Worm (Caenorhabditis elegans) whole organism, late embryonic: Measurements from ENCODE around the gene exos-4.2.

Experiments
- C08G9.2 ChIP-seq: sonication (generic microtip); optimal IDR thresholded peaks from 2 replicates; lab custom pipeline; 2016; ENCODE audit warnings: mild to moderate bottlenecking, missing genetic modification characterization, moderate library complexity, missing compliant biosample characterization
- F13H6.1 ChIP-seq: sonication (generic microtip); optimal IDR thresholded peaks from 2 replicates; lab custom pipeline; 2016; ENCODE audit warnings: missing genetic modification characterization, missing compliant biosample characterization
- K02D7.2 ChIP-seq: sonication (generic microtip); optimal IDR thresholded peaks from 2 replicates; lab custom pipeline; 2017; ENCODE audit warnings: mild to moderate bottlenecking, missing genetic modification characterization, missing compliant biosample characterization
- K09A11.1 ChIP-seq: sonication (generic microtip); optimal IDR thresholded peaks from 2 replicates; lab custom pipeline; 2017; ENCODE audit warnings: antibody characterized with exemption, mild to moderate bottlenecking, missing genetic modification characterization, missing compliant biosample characterization; ENCODE audit not compliant: insufficient read depth
- T23F11.4 ChIP-seq: fragments of 200-800 bp; sonication (Bioruptor generic); optimal IDR thresholded peaks from 2 replicates; lab custom pipeline; 2018; ENCODE audit warnings: mild to moderate bottlenecking, missing genetic modification characterization, missing compliant biosample characterization
- ama-1 ChIP-seq: fragments of 150-350 bp; optimal IDR thresholded peaks from 2 replicates; lab custom pipeline; 2014
- ceh-14 ChIP-seq: sonication (generic microtip); optimal IDR thresholded peaks from 2 replicates; lab custom pipeline; 2016; ENCODE audit warnings: missing genotype, missing genetic modification characterization, missing compliant biosample characterization
- ceh-18 ChIP-seq: sonication (generic microtip); optimal IDR thresholded peaks from 2 replicates; lab custom pipeline; 2016; ENCODE audit warnings: missing genetic modification characterization, missing compliant biosample characterization
- ceh-22 ChIP-seq: sonication (generic microtip); optimal IDR thresholded peaks from 2 replicates; lab custom pipeline; 2017; ENCODE audit warnings: missing biosample characterization, missing genetic modification characterization
- ceh-24 ChIP-seq: sonication (generic microtip); optimal IDR thresholded peaks from 2 replicates; lab custom pipeline; 2016; ENCODE audit warnings: mild to moderate bottlenecking, missing genetic modification characterization, missing compliant biosample characterization
- ceh-45 ChIP-seq: fragments of 200-800 bp; sonication (Bioruptor generic); IDR thresholded peaks from 2 replicates; pipeline ENCODE4 v1.3.6; 2022; ENCODE audit warnings: missing genetic modification reagents, missing genetic modification characterization, missing compliant biosample characterization
- ceh-6 ChIP-seq: fragments of 200-800 bp; sonication (Bioruptor generic); optimal IDR thresholded peaks from 2 replicates; lab custom pipeline; 2018; ENCODE audit warnings: mild to moderate bottlenecking, missing genetic modification characterization, missing compliant biosample characterization
- ceh-9 ChIP-seq: sonication (generic microtip); optimal IDR thresholded peaks from 2 replicates; lab custom pipeline; 2016; ENCODE audit warnings: mild to moderate bottlenecking, missing genetic modification characterization, inconsistent platforms, missing compliant biosample characterization
- che-1 ChIP-seq: sonication (generic microtip); optimal IDR thresholded peaks from 2 replicates; lab custom pipeline; 2016; ENCODE audit warnings: mild to moderate bottlenecking, missing genetic modification characterization, missing compliant biosample characterization
- dve-1 ChIP-seq: sonication (generic microtip); optimal IDR thresholded peaks from 2 replicates; lab custom pipeline; 2017; ENCODE audit warnings: antibody characterized with exemption, mild to moderate bottlenecking, missing genetic modification characterization, missing compliant biosample characterization
- elt-2 ChIP-seq: sonication (generic microtip); optimal IDR thresholded peaks from 2 replicates; lab custom pipeline; 2016; ENCODE audit warnings: missing genetic modification reagents, missing genetic modification characterization, missing compliant biosample characterization
- elt-4 ChIP-seq: sonication (generic microtip); optimal IDR thresholded peaks from 2 replicates; lab custom pipeline; 2016; ENCODE audit warnings: missing genetic modification characterization, missing compliant biosample characterization
- fkh-10 ChIP-seq: fragments of 150-350 bp; optimal IDR thresholded peaks from 2 replicates; lab custom pipeline; 2014; ENCODE audit warnings: missing biosample characterization, missing genetic modification reagents, missing genetic modification characterization
- fkh-6 ChIP-seq: sonication (generic microtip); optimal IDR thresholded peaks from 2 replicates; lab custom pipeline; 2016; ENCODE audit warnings: missing genetic modification characterization, missing compliant biosample characterization
- hlh-6 ChIP-seq: sonication (generic microtip); optimal IDR thresholded peaks from 2 replicates; lab custom pipeline; 2016; ENCODE audit warnings: missing genotype, missing genetic modification characterization, missing compliant biosample characterization
- lim-6 ChIP-seq: sonication (generic microtip); optimal IDR thresholded peaks from 2 replicates; lab custom pipeline; 2016; ENCODE audit warnings: missing genetic modification characterization, missing compliant biosample characterization
- madf-2 ChIP-seq: sonication (generic microtip); optimal IDR thresholded peaks from 2 replicates; lab custom pipeline; 2017; ENCODE audit warnings: missing genetic modification characterization, missing compliant biosample characterization
- mec-3 ChIP-seq: sonication (generic microtip); optimal IDR thresholded peaks from 2 replicates; lab custom pipeline; 2016; ENCODE audit warnings: borderline replicate concordance, missing genetic modification characterization, missing compliant biosample characterization
- nfya-1 ChIP-seq: sonication (generic microtip); optimal IDR thresholded peaks from 2 replicates; lab custom pipeline; 2017; ENCODE audit warnings: missing genetic modification characterization, mild to moderate bottlenecking, missing compliant biosample characterization, antibody characterized with exemption, moderate library complexity
- nhr-11 ChIP-seq: fragments of 150-350 bp; optimal IDR thresholded peaks from 2 replicates; lab custom pipeline; 2014; ENCODE audit warnings: missing biosample characterization, missing genetic modification characterization
- nhr-232 ChIP-seq: sonication (generic microtip); optimal IDR thresholded peaks from 2 replicates; lab custom pipeline; 2016; ENCODE audit warnings: missing genetic modification characterization, missing compliant biosample characterization
- npax-4 ChIP-seq: sonication (generic microtip); optimal IDR thresholded peaks from 2 replicates; lab custom pipeline; 2016; ENCODE audit warnings: missing genetic modification characterization, missing compliant biosample characterization
- pax-1 ChIP-seq: fragments of 150-350 bp; optimal IDR thresholded peaks from 2 replicates; lab custom pipeline; 2014; ENCODE audit warnings: missing biosample characterization, missing genetic modification characterization
- pqm-1 ChIP-seq: sonication (generic microtip); optimal IDR thresholded peaks from 2 replicates; lab custom pipeline; 2016; ENCODE audit warnings: missing genetic modification characterization, missing compliant biosample characterization
- ref-2 ChIP-seq: sonication (generic microtip); optimal IDR thresholded peaks from 2 replicates; lab custom pipeline; 2016; ENCODE audit warnings: missing genetic modification characterization, missing compliant biosample characterization
- sdc-2 ChIP-seq: sonication (generic microtip); optimal IDR thresholded peaks from 2 replicates; lab custom pipeline; 2016; ENCODE audit warnings: missing genotype, missing genetic modification characterization, missing compliant biosample characterization
- syd-9 ChIP-seq: sonication (generic microtip); optimal IDR thresholded peaks from 2 replicates; lab custom pipeline; 2016; ENCODE audit warnings: mild to moderate bottlenecking, missing genetic modification characterization, moderate library complexity, missing compliant biosample characterization
- ttx-3 ChIP-seq: sonication (generic microtip); optimal IDR thresholded peaks from 2 replicates; lab custom pipeline; 2016; ENCODE audit warnings: missing genetic modification reagents, missing genetic modification characterization, missing compliant biosample characterization
- unc-3 ChIP-seq, 2 experiments: fragments of 200-800 bp in 1 of 2; sonication (Bioruptor generic) in 1 of 2; sonication (generic microtip) in 1 of 2; conservative IDR thresholded peaks in 1 of 2; optimal IDR thresholded peaks in 1 of 2; 2 replicates each; pipeline versions ENCODE4 v1.3.6 to Lab custom; 2016 to 2022; ENCODE audit warnings: missing compliant biosample characterization in 2 of 2, missing genetic modification characterization in 2 of 2, missing genetic modification reagents in 1 of 2
- unc-42 ChIP-seq: sonication (generic microtip); optimal IDR thresholded peaks from 2 replicates; lab custom pipeline; 2016; ENCODE audit warnings: missing genotype, missing genetic modification characterization, missing compliant biosample characterization
- unc-55 ChIP-seq: sonication (generic microtip); optimal IDR thresholded peaks from 2 replicates; lab custom pipeline; 2017; ENCODE audit warnings: missing biosample characterization, missing genetic modification reagents, missing genetic modification characterization
- ztf-16 ChIP-seq: sonication (generic microtip); optimal IDR thresholded peaks from 2 replicates; lab custom pipeline; 2017; ENCODE audit warnings: missing genetic modification characterization, missing compliant biosample characterization

The exos-4.2 gene

DNA sequence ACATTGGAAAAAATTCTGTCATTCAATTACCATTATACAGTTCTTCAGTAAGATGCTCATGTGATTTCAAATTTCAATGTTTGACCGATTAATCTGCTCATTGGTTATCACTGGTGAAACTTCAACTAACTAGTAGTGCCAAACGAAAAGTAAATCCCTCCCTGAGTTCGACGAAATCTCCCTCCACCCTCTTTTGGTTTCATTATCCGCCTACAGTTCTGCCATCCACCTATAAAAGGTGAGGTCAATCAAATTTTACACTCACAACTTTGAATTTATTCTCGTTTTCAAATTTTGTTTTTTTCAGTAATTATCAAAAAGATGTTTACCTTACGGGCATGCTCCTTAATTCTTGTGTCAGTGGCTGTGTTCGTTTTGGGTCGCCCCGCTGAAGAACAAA, 17.4 kb upstream of the exos-4.2 start, which contains the start of gene far-8:
TSS of gene far-8 (plus strand) at position 301 of the 400 bp plus-strand sequence.
- TF ChIP-seq ttx-3 (no peak), ama-1 (lab: Kevin White, UChicago) (no peak), ceh-14 (tag; lab: Kevin White, UChicago) (no peak), unc-55 (GFP tag; lab: Kevin White, UChicago) (no peak), ceh-9 (tag; lab: Kevin White, UChicago) (no peak), ceh-18 (tag; lab: Kevin White, UChicago) (no peak), npax-4 (tag; lab: Kevin White, UChicago) (no peak)
- TF ChIP-seq, all 69 proteins: peak for 0

DNA sequence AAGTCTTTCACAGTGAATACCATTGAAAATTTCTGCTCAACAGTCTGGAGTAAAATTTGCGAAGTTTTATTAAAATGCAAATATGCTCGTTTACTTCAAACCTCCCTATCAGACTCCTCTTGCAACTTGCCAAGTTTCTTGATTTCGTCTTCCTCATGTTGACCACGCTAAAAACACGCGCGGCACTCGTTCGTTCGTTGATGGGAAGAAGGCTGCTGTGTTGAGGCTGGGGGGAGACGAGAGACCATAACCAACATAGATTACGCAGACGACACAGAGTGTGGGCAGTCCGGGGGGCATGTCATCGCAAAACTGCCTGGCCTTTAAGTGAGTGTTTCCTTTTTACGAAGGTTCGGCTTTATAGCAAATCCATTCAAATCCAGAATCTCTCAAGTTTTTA, 16.0 kb upstream of the exos-4.2 start:
- TF ChIP-seq ztf-16 (tag; lab: Kevin White, UChicago) (no peak), fkh-6 (tag; lab: Kevin White, UChicago) (peak; percentile 16), nfya-1 (tag; lab: Kevin White, UChicago) (peak; percentile 31)

DNA sequence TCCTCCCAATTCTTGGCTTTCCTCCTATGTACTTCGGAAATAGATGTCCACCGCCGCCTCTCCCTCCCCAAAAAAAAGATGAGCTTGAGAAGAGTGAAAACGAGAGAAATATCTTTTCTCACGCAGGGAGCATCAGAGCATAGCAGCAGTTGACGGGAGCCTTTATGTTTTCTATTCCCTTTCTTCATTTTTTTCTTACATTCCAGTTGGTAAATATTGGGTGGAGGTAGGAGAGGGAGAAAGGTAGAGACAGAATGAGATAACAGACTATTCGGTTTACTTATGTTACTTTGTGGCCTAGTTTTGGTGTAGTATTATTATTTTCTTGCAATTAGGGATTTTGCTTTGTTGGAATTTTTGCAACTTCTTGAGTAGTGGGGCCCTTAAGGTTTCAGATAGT, 15.4 kb upstream of the exos-4.2 start:
- TF ChIP-seq elt-4 (tag; lab: Kevin White, UChicago) = no peak

DNA sequence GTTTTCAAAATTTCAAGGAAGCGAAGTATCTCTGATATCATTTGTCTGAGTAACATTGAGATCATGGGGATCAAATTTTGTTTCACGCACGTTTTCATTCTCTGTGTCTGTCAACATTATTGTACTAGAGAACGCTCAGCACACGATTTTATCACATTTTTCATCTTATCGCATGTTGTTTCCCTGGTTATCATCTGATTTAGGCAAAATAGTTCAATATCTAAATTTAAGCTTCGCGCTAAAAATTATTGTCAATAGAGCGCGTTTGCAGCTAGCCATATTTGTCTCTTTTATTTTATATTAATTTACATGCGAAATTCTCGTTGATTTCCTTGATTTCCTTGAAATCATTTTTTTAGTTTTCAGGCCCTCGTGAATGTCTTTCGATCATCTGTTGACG, 14.5 kb upstream of the exos-4.2 start, which contains the start of gene K02F3.2:
TSS of gene K02F3.2 (plus strand) at position 357 of the 400 bp plus-strand sequence.
- TF ChIP-seq pax-1 (tag; lab: Kevin White, UChicago) = peak; percentile 17
- no peak for TF ChIP-seq nfya-1 (tag; lab: Kevin White, UChicago)
- TF ChIP-seq fkh-6 (tag; lab: Kevin White, UChicago) = no peak
- no peak for TF ChIP-seq sdc-2 (tag; lab: Kevin White, UChicago)
- TF ChIP-seq T23F11.4 (GFP tag; lab: Kevin White, UChicago) = no peak
- TF ChIP-seq dve-1 (tag; lab: Kevin White, UChicago) = no peak
- TF ChIP-seq mec-3 = no peak
- TF ChIP-seq elt-2 (tag; lab: Kevin White, UChicago) = peak; percentile 73
- TF ChIP-seq elt-4 (tag; lab: Kevin White, UChicago) = no peak
- TF ChIP-seq madf-2 (tag; lab: Kevin White, UChicago) = no peak
- no peak for TF ChIP-seq nhr-11
- no peak for TF ChIP-seq unc-42

DNA sequence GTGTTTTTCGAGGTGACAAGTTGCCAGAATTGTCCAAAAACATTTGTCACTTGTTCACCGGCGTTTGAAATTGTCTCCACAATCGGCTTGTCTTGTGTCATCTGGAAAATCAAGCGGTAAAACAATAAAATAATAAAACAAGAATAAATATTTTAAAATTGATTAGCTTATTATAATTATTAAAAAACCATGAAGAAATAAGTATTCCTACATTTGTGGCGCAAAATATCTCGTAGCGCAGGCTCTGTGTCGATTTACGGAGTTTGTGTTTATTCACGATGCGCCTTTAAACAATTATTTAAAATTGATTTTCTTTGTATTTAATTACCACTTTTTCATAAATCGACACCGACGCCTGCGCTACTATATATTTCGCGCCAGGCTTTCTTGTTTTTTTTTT, 7.7 kb upstream of the exos-4.2 start, which contains the start of gene moma-1:
TSS of gene moma-1 (minus strand) at position 101 of the 400 bp plus-strand sequence.
- TF ChIP-seq madf-2 (tag; lab: Kevin White, UChicago) (no peak), unc-55 (GFP tag; lab: Kevin White, UChicago) (no peak), ttx-3 (no peak), nhr-232 (tag; lab: Kevin White, UChicago) (no peak)

DNA sequence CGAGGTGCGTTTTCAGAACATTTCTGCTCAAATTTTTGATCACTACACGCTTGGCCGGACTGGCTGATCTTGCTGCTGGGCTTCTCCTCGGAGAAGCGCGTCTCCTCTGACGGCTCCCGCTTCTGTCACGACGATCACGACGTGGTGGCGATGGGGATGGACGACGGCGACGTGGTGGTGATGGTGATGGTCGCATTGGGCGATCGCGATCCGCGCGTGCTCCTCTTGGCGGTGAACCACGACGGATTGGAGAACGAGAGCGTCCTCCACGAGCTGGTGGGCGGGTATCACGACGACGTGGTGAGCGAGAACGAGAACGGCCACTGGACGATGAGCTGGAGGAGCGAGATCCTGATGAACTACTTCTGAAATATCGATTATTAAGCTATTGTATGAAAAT, 6.6 kb upstream of the exos-4.2 start:
- no peak for TF ChIP-seq ceh-6
- no peak for TF ChIP-seq ceh-22
- peak; percentile 8 for TF ChIP-seq C08G9.2 (tag; lab: Kevin White, UChicago)
- no peak for TF ChIP-seq nfya-1 (tag; lab: Kevin White, UChicago)
- TF ChIP-seq elt-4 (tag; lab: Kevin White, UChicago) = peak; percentile 66
- TF ChIP-seq K02D7.2 (tag; lab: Kevin White, UChicago) = no peak
- TF ChIP-seq, all 69 proteins: peak for 2

DNA sequence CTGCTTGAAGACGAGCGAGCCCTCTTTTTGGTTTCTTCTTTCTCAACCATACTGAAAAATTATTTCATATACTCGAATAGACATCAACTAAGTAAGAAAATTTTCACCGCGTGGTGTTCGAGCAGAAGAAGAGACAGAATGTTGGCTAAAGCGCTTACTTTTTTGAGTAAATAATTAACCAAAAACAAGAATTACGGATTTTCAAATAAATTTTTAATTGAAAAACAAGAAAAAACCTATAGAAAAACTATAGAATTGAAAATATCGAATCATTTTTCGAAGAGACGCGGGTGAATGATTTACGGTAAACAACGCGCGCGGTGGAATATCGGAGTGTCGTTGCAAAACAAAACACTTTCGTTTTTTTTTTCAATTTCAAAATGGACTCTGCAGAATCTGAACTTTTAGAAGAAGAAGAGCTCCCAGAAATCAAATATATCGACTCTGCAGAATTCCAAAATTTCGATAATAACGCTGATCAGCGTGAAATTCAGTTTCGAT, 6.1 kb upstream of the exos-4.2 start, which contains the start of the genes rnp-5 and tag-51:
TSS of gene rnp-5 (minus strand) at position 51 of the 501 bp plus-strand sequence.
TSS of gene tag-51 (plus strand) at position 363 of the 501 bp plus-strand sequence.
- TF ChIP-seq unc-55 (GFP tag; lab: Kevin White, UChicago) (no peak), ceh-24 (tag; lab: Kevin White, UChicago) (no peak), syd-9 (no peak), K09A11.1 (tag; lab: Kevin White, UChicago) (no peak), pax-1 (tag; lab: Kevin White, UChicago) (no peak), ama-1 (lab: Kevin White, UChicago) (no peak), ztf-16 (tag; lab: Kevin White, UChicago) (no peak), ceh-45 (no peak), ref-2 (tag; lab: Kevin White, UChicago) (no peak), lim-6 (no peak), che-1 (tag; lab: Kevin White, UChicago) (no peak), nfya-1 (tag; lab: Kevin White, UChicago) (no peak), K02D7.2 (tag; lab: Kevin White, UChicago) (no peak), pqm-1 (tag; lab: Kevin White, UChicago) (no peak), unc-3 (GFP tag; conservative IDR thresholded peaks at IDR 0.05; lab: Robert Waterston, UW) (no peak), unc-3 (tag; optimal IDR thresholded peaks at IDR 0.05; lab: Kevin White, UChicago) (no peak), F13H6.1 (tag; lab: Kevin White, UChicago) (no peak), npax-4 (tag; lab: Kevin White, UChicago) (no peak), hlh-6 (tag; lab: Kevin White, UChicago) (no peak), fkh-10 (GFP tag; lab: Kevin White, UChicago) (no peak)
